Worm (Caenorhabditis elegans): Measurements from ENCODE around the gene C52E4.12.

The C52E4.12 gene

ce11 chrV:12025683-12026082 lies 29.7 kb downstream of the C52E4.12 start:
- no peak for TF ChIP-seq daf-12 (tag; optimal IDR thresholded peaks at IDR 0.05)
- TF ChIP-seq nhr-11 (tag; optimal IDR thresholded peaks at IDR 0.05) = no peak
- peak; percentile 36 for TF ChIP-seq egl-5 (tag; optimal IDR thresholded peaks at IDR 0.05)
- no peak for TF ChIP-seq lin-15B (tag; optimal IDR thresholded peaks at IDR 0.05)
- TF ChIP-seq nfya-1 (tag; optimal IDR thresholded peaks at IDR 0.05; ENCODE audit: insufficient read depth) = peak; percentile 45
- peak; percentile 97 for TF ChIP-seq fkh-10 (GFP tag; optimal IDR thresholded peaks at IDR 0.05)
- TF ChIP-seq ama-1 (optimal IDR thresholded peaks at IDR 0.05) = no peak
- TF ChIP-seq elt-2 (tag; optimal IDR thresholded peaks at IDR 0.05) = no peak

DNA sequence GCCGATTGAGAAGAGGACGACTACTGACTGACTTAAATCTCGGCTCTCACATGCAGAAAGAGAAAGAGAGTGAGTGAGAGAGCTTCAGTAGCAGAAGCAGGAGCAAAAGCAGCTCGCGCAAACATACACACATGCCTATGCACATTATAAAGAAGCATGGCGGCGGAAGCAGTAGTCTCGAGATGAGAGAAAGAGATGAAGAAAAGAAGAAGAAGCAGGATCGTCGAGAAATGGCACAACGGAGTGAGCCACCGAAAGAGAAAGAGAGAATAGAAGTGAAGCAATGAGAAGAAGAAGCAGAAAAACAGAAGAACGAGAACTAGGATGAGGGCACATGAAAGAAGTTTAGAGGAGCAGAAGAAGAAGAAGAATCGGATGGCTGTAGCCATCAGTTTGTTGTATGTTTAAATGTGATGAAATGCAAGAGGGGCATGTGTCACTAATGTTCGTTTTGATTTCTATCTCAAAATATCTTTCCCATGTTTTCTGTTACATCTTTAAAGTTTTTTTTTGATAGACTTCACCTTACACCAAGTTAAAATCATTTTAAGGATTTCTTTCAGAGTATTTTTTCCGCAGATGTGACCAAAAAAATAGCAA lies 31.0 kb downstream of the C52E4.12 start:
- no peak for TF ChIP-seq pqm-1 (tag; optimal IDR thresholded peaks at IDR 0.05)
- TF ChIP-seq nhr-11 (tag; optimal IDR thresholded peaks at IDR 0.05) = no peak
- no peak for TF ChIP-seq R02D3.7 (tag; optimal IDR thresholded peaks at IDR 0.05)
- TF ChIP-seq snpc-4 (tag; optimal IDR thresholded peaks at IDR 0.05) = peak; percentile 24
- peak; percentile 84 for TF ChIP-seq fkh-10 (GFP tag; optimal IDR thresholded peaks at IDR 0.05)
- TF ChIP-seq ceh-82 (tag; optimal IDR thresholded peaks at IDR 0.05) = no peak
- TF ChIP-seq ZK546.5 (tag; optimal IDR thresholded peaks at IDR 0.05) = no peak
- peak; percentile 8 for TF ChIP-seq lin-15B (tag; optimal IDR thresholded peaks at IDR 0.05)
- TF ChIP-seq nhr-43 (tag; optimal IDR thresholded peaks at IDR 0.05; ENCODE audit: poor library complexity, severe bottlenecking) = no peak
- peak; percentile 74 for TF ChIP-seq lin-39 (tag; optimal IDR thresholded peaks at IDR 0.05)
- no peak for TF ChIP-seq tbx-2 (tag; optimal IDR thresholded peaks at IDR 0.05)
- TF ChIP-seq fkh-2 (tag; optimal IDR thresholded peaks at IDR 0.05) = no peak
- TF ChIP-seq elt-1 (tag; optimal IDR thresholded peaks at IDR 0.05) = no peak
- peak; percentile 75 for TF ChIP-seq nfya-1 (tag; optimal IDR thresholded peaks at IDR 0.05; ENCODE audit: insufficient read depth)
- no peak for TF ChIP-seq ceh-28 (tag; optimal IDR thresholded peaks at IDR 0.05)
- no peak for TF ChIP-seq ztf-4 (tag; optimal IDR thresholded peaks at IDR 0.05)
- peak; percentile 21 for TF ChIP-seq hmg-11 (tag; optimal IDR thresholded peaks at IDR 0.05)

DNA sequence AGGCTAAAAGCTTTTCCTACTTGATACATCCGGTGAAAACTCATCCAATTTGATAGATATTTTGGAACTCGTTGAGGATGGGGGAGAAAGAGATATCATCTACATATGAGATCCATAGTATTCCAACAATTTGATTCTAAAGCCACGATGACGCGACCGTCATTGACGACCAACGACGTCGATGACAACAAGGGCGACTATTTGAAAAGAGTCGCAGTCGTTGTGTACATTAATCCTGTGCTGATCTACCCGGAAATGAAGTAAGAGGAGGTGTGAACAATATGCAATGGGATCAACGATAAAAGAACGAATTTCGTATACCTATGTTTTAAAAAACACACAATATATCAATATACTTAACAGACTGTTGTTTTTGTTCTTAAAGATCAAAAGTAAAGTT lies 32.2 kb downstream of the C52E4.12 start:
- TF ChIP-seq lin-15B (tag; optimal IDR thresholded peaks at IDR 0.05) (no peak), egl-5 (tag; optimal IDR thresholded peaks at IDR 0.05) (no peak), nhr-23 (tag; optimal IDR thresholded peaks at IDR 0.05) (no peak), nfya-1 (tag; optimal IDR thresholded peaks at IDR 0.05; ENCODE audit: insufficient read depth) (no peak), ceh-16 (tag; optimal IDR thresholded peaks at IDR 0.05) (no peak), nhr-76 (tag; optimal IDR thresholded peaks at IDR 0.05) (no peak), nhr-12 (tag; optimal IDR thresholded peaks at IDR 0.05) (no peak), R02D3.7 (tag; optimal IDR thresholded peaks at IDR 0.05) (no peak), ceh-9 (tag; optimal IDR thresholded peaks at IDR 0.05) (no peak), nhr-25 (tag; optimal IDR thresholded peaks at IDR 0.05) (no peak), fkh-10 (GFP tag; optimal IDR thresholded peaks at IDR 0.05) (no peak), ceh-28 (tag; optimal IDR thresholded peaks at IDR 0.05) (no peak), nhr-77 (tag; optimal IDR thresholded peaks at IDR 0.05) (no peak)

ce11 chrV:12032060-12032459 lies 36.1 kb downstream of the C52E4.12 start, which contains the start of gene pkc-1:
Gene pkc-1, minus strand, starts transcription at chrV:12032160.
- TF ChIP-seq daf-12 (tag; optimal IDR thresholded peaks at IDR 0.05) (no peak), ceh-28 (tag; optimal IDR thresholded peaks at IDR 0.05) (no peak), nhr-23 (tag; optimal IDR thresholded peaks at IDR 0.05) (no peak), pqm-1 (tag; optimal IDR thresholded peaks at IDR 0.05) (no peak), mml-1 (tag; optimal IDR thresholded peaks at IDR 0.05) (no peak), mdl-1 (tag; optimal IDR thresholded peaks at IDR 0.05) (no peak), nfya-1 (tag; optimal IDR thresholded peaks at IDR 0.05; ENCODE audit: insufficient read depth) (no peak), ztf-4 (tag; optimal IDR thresholded peaks at IDR 0.05) (no peak), ceh-82 (tag; optimal IDR thresholded peaks at IDR 0.05) (no peak), nhr-12 (tag; optimal IDR thresholded peaks at IDR 0.05) (no peak), ceh-16 (tag; optimal IDR thresholded peaks at IDR 0.05) (no peak), egl-5 (tag; optimal IDR thresholded peaks at IDR 0.05) (no peak), eor-1 (tag; optimal IDR thresholded peaks at IDR 0.05) (no peak), tbx-2 (tag; optimal IDR thresholded peaks at IDR 0.05) (no peak), R02D3.7 (tag; optimal IDR thresholded peaks at IDR 0.05) (no peak)

ce11 chrV:12033841-12034240 lies 37.9 kb downstream of the C52E4.12 start:
- TF ChIP-seq elt-3 (tag; optimal IDR thresholded peaks at IDR 0.05) (no peak), ceh-16 (tag; optimal IDR thresholded peaks at IDR 0.05) (no peak), ztf-11 (tag; optimal IDR thresholded peaks at IDR 0.05) (no peak), ceh-28 (tag; optimal IDR thresholded peaks at IDR 0.05) (no peak), elt-1 (tag; optimal IDR thresholded peaks at IDR 0.05) (no peak), zag-1 (tag; optimal IDR thresholded peaks at IDR 0.05) (no peak), egl-27 (tag; optimal IDR thresholded peaks at IDR 0.05) (no peak), egl-5 (tag; optimal IDR thresholded peaks at IDR 0.05) (no peak), elt-2 (tag; optimal IDR thresholded peaks at IDR 0.05) (no peak), nhr-76 (tag; optimal IDR thresholded peaks at IDR 0.05) (no peak)
